Worm (Caenorhabditis elegans) whole organism, L2 larva: ENCODE results near the gene usp-4.

Experiments used
- C34F6.9 ChIP-seq: fragments of 150-350 bp; optimal IDR thresholded peaks from 2 replicates; lab custom pipeline; 2014; ENCODE audit warnings: missing biosample characterization, missing genetic modification characterization
- F13H6.1 ChIP-seq: sonication (generic microtip); optimal IDR thresholded peaks from 2 replicates; lab custom pipeline; 2016; ENCODE audit warnings: missing genetic modification characterization, missing compliant biosample characterization
- Y55F3AM.14 ChIP-seq: fragments of 200-800 bp; sonication (Bioruptor generic); optimal IDR thresholded peaks from 2 replicates; lab custom pipeline; 2018; ENCODE audit warnings: mild to moderate bottlenecking, missing genetic modification characterization, missing compliant biosample characterization
- ZK546.5 ChIP-seq: sonication (generic microtip); optimal IDR thresholded peaks from 2 replicates; lab custom pipeline; 2017; ENCODE audit warnings: missing biosample characterization, missing genetic modification characterization
- aly-2 ChIP-seq: fragments of 150-350 bp; optimal IDR thresholded peaks from 2 replicates; lab custom pipeline; 2014; ENCODE audit warnings: missing biosample characterization, missing genetic modification characterization
- ama-1 ChIP-seq: fragments of 150-350 bp; optimal IDR thresholded peaks from 2 replicates; lab custom pipeline; 2018; ENCODE audit warnings: inconsistent platforms
- blmp-1 ChIP-seq: sonication (generic microtip); optimal IDR thresholded peaks from 2 replicates; lab custom pipeline; 2017; ENCODE audit warnings: missing genetic modification characterization, mild to moderate bottlenecking, missing compliant biosample characterization, antibody characterized with exemption, moderate library complexity; ENCODE audit not compliant: insufficient read depth
- ceh-16 ChIP-seq: fragments of 150-350 bp; optimal IDR thresholded peaks from 2 replicates; lab custom pipeline; 2014; ENCODE audit warnings: missing biosample characterization, missing genetic modification characterization
- ceh-82 ChIP-seq: fragments of 150-350 bp; optimal IDR thresholded peaks from 2 replicates; lab custom pipeline; 2014; ENCODE audit warnings: missing biosample characterization, missing genetic modification characterization
- crh-2 ChIP-seq: sonication (generic microtip); optimal IDR thresholded peaks from 2 replicates; lab custom pipeline; 2017; ENCODE audit warnings: missing biosample characterization, missing genetic modification characterization
- dmd-4 ChIP-seq: sonication (generic microtip); optimal IDR thresholded peaks from 2 replicates; lab custom pipeline; 2017; ENCODE audit warnings: missing biosample characterization, missing genetic modification characterization
- egl-27 ChIP-seq: sonication (generic microtip); optimal IDR thresholded peaks from 3 replicates; lab custom pipeline; 2017; ENCODE audit warnings: missing biosample characterization, missing genetic modification reagents, missing genetic modification characterization
- elt-3 ChIP-seq: sonication (generic microtip); optimal IDR thresholded peaks from 2 replicates; lab custom pipeline; 2017; ENCODE audit warnings: missing biosample characterization, missing genetic modification characterization
- fos-1 ChIP-seq: fragments of 150-350 bp; optimal IDR thresholded peaks from 2 replicates; lab custom pipeline; 2014; ENCODE audit warnings: missing biosample characterization, missing genetic modification characterization
- gmeb-1 ChIP-seq: fragments of 150-350 bp; optimal IDR thresholded peaks from 2 replicates; lab custom pipeline; 2014; ENCODE audit warnings: missing biosample characterization, missing genetic modification characterization
- lin-11 ChIP-seq: fragments of 150-350 bp; sonication (generic microtip); optimal IDR thresholded peaks from 2 replicates; lab custom pipeline; 2014; ENCODE audit warnings: missing biosample characterization, missing genetic modification characterization, inconsistent platforms, mixed read lengths
- lin-13 ChIP-seq: fragments of 150-350 bp; optimal IDR thresholded peaks from 2 replicates; lab custom pipeline; 2014; ENCODE audit warnings: missing biosample characterization, missing genetic modification reagents, missing genetic modification characterization
- lsy-2 ChIP-seq, 2 experiments: fragments of 150-350 bp in 1 of 2; sonication (generic microtip) in 1 of 2; optimal IDR thresholded peaks; 2 replicates each; lab custom pipeline; 2014 to 2017; ENCODE audit warnings: missing biosample characterization in 2 of 2, missing genetic modification characterization in 2 of 2
- mab-5 ChIP-seq: fragments of 150-350 bp; optimal IDR thresholded peaks from 2 replicates; lab custom pipeline; 2014; ENCODE audit warnings: missing biosample characterization, missing genetic modification characterization
- mbf-1 ChIP-seq: sonication (generic microtip); optimal IDR thresholded peaks from 2 replicates; lab custom pipeline; 2017; ENCODE audit warnings: missing biosample characterization, missing genetic modification characterization
- mdl-1 ChIP-seq, 2 experiments: fragments of 150-350 bp in 1 of 2; sonication (generic microtip) in 1 of 2; optimal IDR thresholded peaks; 2 replicates each; lab custom pipeline; 2017; ENCODE audit warnings: missing biosample characterization in 2 of 2, missing genetic modification characterization in 2 of 2
- nhr-10 ChIP-seq: sonication (generic microtip); optimal IDR thresholded peaks from 2 replicates; lab custom pipeline; 2017; ENCODE audit warnings: missing biosample characterization, missing genetic modification characterization
- nhr-21 ChIP-seq: fragments of 150-350 bp; optimal IDR thresholded peaks from 2 replicates; lab custom pipeline; 2014; ENCODE audit warnings: missing biosample characterization, missing genetic modification characterization
- nhr-23 ChIP-seq: fragments of 150-350 bp; optimal IDR thresholded peaks from 2 replicates; lab custom pipeline; 2014; ENCODE audit warnings: missing biosample characterization, missing genetic modification reagents, missing genetic modification characterization
- nhr-237 ChIP-seq: fragments of 150-350 bp; optimal IDR thresholded peaks from 2 replicates; lab custom pipeline; 2014; ENCODE audit warnings: missing biosample characterization, missing genetic modification characterization
- nhr-6 ChIP-seq: fragments of 150-350 bp; optimal IDR thresholded peaks from 2 replicates; lab custom pipeline; 2014; ENCODE audit warnings: missing biosample characterization, missing genetic modification characterization
- skn-1 ChIP-seq: sonication (generic microtip); optimal IDR thresholded peaks from 2 replicates; lab custom pipeline; 2017; ENCODE audit warnings: missing biosample characterization, missing genetic modification characterization
- sma-3 ChIP-seq: sonication (generic microtip); optimal IDR thresholded peaks from 2 replicates; lab custom pipeline; 2016; ENCODE audit warnings: missing genetic modification reagents, missing genetic modification characterization, missing compliant biosample characterization
- sma-9 ChIP-seq, 2 experiments: fragments of 150-350 bp in 1 of 2; sonication (generic microtip) in 1 of 2; optimal IDR thresholded peaks; 2 replicates each; lab custom pipeline; 2014 to 2016; ENCODE audit warnings: missing genetic modification characterization in 2 of 2, mild to moderate bottlenecking in 1 of 2, missing biosample characterization in 1 of 2, missing compliant biosample characterization in 1 of 2, missing genetic modification reagents in 1 of 2, moderate library complexity in 1 of 2
- snpc-4 ChIP-seq: fragments of 150-350 bp; optimal IDR thresholded peaks from 2 replicates; lab custom pipeline; 2014; ENCODE audit warnings: missing biosample characterization, missing genetic modification characterization
- unc-62 ChIP-seq: fragments of 150-350 bp; optimal IDR thresholded peaks from 2 replicates; lab custom pipeline; 2014; ENCODE audit warnings: missing biosample characterization, missing genetic modification reagents, missing genetic modification characterization
- ztf-1 ChIP-seq: fragments of 200-800 bp; sonication (Bioruptor generic); conservative IDR thresholded peaks from 2 replicates; pipeline ENCODE4 v1.3.6; 2022; ENCODE audit warnings: missing genetic modification characterization, missing compliant biosample characterization
- ztf-4 ChIP-seq: fragments of 150-350 bp; optimal IDR thresholded peaks from 2 replicates; lab custom pipeline; 2014; ENCODE audit warnings: missing biosample characterization, missing genetic modification characterization

The usp-4 gene

DNA sequence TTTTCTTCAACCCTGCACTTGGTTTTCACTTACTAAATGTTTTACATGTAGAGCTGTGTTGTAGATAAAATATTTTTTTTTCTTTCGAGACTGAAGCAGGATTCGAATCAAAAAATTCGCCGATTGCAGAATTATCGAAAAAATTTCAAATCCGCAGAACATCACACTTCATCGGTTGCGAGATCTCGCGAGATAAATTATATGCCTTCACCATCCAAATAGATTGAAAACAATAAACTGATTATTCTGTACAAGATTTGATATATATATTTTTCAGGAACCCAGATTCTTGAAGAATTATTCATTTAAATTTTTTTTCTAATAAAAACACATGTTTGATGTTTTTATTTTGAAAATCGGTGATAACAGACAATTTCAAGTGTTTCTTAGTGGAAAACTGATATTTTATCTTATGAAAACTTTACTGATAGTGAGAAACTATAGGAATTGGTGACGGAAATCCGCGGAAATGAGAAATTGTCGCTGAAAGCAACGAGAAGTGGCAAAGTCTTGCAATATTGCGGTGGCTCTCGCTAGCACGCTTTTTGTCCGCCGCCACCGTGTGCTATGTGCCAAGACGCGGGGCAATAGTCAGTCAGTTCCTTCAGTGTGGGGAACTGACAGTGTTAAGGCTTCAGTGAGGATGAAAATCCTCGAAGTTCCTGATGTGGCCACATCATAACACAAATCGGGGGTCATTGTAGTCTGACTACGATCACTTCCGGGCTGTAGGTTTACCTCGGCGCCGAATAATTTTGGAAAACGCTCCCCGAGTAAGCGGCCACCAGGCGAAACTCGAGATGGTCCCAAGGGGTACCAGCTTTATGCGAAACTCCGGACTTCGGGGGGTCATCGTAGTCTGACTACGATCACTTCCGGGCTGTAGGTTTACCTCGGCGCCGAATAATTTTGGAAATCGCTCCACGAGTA lies 35.5 kb downstream of the usp-4 start:
- peak; percentile 18 for TF ChIP-seq lin-13
- TF ChIP-seq sma-9 (GFP tag; optimal IDR thresholded peaks at IDR 0.05; lab: Kevin White, UChicago), result peak; percentile 32
- TF ChIP-seq sma-9 (tag; optimal IDR thresholded peaks at IDR 0.05; lab: Kevin White, UChicago), result no peak
- TF ChIP-seq crh-2, result peak; percentile 71
- no peak for TF ChIP-seq mdl-1 (tag; optimal IDR thresholded peaks at IDR 0.05; lab: Kevin White, UChicago)
- TF ChIP-seq sma-3 (GFP tag; lab: Kevin White, UChicago), result peak; percentile 28
- no peak for TF ChIP-seq lin-11 (tag; lab: Kevin White, UChicago)
- TF ChIP-seq nhr-6, result peak; percentile 43
- peak; percentile 35 for TF ChIP-seq gmeb-1
- TF ChIP-seq Y55F3AM.14 (GFP tag; lab: Kevin White, UChicago), result peak; percentile 16
- TF ChIP-seq snpc-4 (tag; lab: Kevin White, UChicago), result peak; percentile 42

ce11 chrIV:6793310-6793966 lies 36.3 kb downstream of the usp-4 start:
- TF ChIP-seq skn-1 (no peak), dmd-4 (tag; lab: Kevin White, UChicago) (no peak), nhr-23 (tag; lab: Kevin White, UChicago) (no peak), lsy-2 (tag; optimal IDR thresholded peaks at IDR 0.05; lab: Kevin White, UChicago) (no peak), C34F6.9 (tag; lab: Kevin White, UChicago) (no peak), nhr-10 (no peak), Y55F3AM.14 (GFP tag; lab: Kevin White, UChicago) (no peak), ceh-16 (tag; lab: Kevin White, UChicago) (no peak), elt-3 (tag; lab: Kevin White, UChicago) (no peak), mbf-1 (tag; lab: Kevin White, UChicago) (no peak), unc-62 (GFP tag; lab: Kevin White, UChicago) (no peak), ztf-1 (GFP tag; lab: Robert Waterston, UW) (no peak), egl-27 (no peak), nhr-21 (tag; lab: Kevin White, UChicago) (no peak), fos-1 (no peak), F13H6.1 (tag; lab: Kevin White, UChicago) (no peak), ama-1 (lab: Kevin White, UChicago) (no peak), blmp-1 (no peak), aly-2 (tag; lab: Kevin White, UChicago) (no peak)

- TF ChIP-seq nhr-237 (tag; lab: Kevin White, UChicago), result no peak
- no peak for TF ChIP-seq elt-3 (tag; lab: Kevin White, UChicago)
- TF ChIP-seq ama-1 (lab: Kevin White, UChicago), result no peak
- TF ChIP-seq gmeb-1, result no peak
Observed at ce11 chrIV:6795529-6795928, 38.4 kb downstream of the usp-4 start, which contains the start of the genes C17H12.3 and C17H12.12. Gene C17H12.3 (minus strand): TSS chrIV:6795629. Gene C17H12.12 (plus strand): TSS chrIV:6795924.

ce11 chrIV:6802132-6802531 lies 45.0 kb downstream of the usp-4 start, which contains the start of the genes cest-4 and C17H12.11:
Gene cest-4 (minus strand): TSS chrIV:6802337.
Gene C17H12.11 (plus strand): TSS chrIV:6802387.
- TF ChIP-seq nhr-21 (tag; lab: Kevin White, UChicago) (no peak), ceh-82 (tag; lab: Kevin White, UChicago) (no peak), F13H6.1 (tag; lab: Kevin White, UChicago) (no peak), sma-9 (GFP tag; optimal IDR thresholded peaks at IDR 0.05; lab: Kevin White, UChicago) (peak; percentile 43), sma-9 (tag; optimal IDR thresholded peaks at IDR 0.05; lab: Kevin White, UChicago) (no peak), fos-1 (peak; percentile 95), ztf-4 (tag; lab: Kevin White, UChicago) (no peak), dmd-4 (tag; lab: Kevin White, UChicago) (no peak), nhr-237 (tag; lab: Kevin White, UChicago) (no peak), mab-5 (tag; lab: Kevin White, UChicago) (no peak), nhr-6 (no peak), nhr-23 (tag; lab: Kevin White, UChicago) (no peak), nhr-10 (no peak), ZK546.5 (no peak), skn-1 (peak; percentile 34)
